Fruit fly (Drosophila melanogaster) whole organism, prepupa: ENCODE data around the gene Wdr59.

Experiments
- Blimp-1 ChIP-seq: fragments of 200-800 bp; sonication (Bioruptor generic); optimal IDR thresholded peaks from 3 replicates; lab custom pipeline; 2017; ENCODE audit warnings: missing biosample characterization, missing genetic modification characterization, mild to moderate bottlenecking, moderate library complexity, missing genetic modification reagents
- CG10631 ChIP-seq: fragments of 200-800 bp; sonication (Bioruptor generic); optimal IDR thresholded peaks from 2 replicates; lab custom pipeline; 2016; ENCODE audit warnings: missing biosample characterization, missing genetic modification characterization
- CG10669 ChIP-seq: fragments of 200-800 bp; sonication (Bioruptor generic); optimal IDR thresholded peaks from 3 replicates; lab custom pipeline; 2018; ENCODE audit warnings: missing biosample characterization, mild to moderate bottlenecking, missing genetic modification characterization, moderate library complexity
- CG11294 ChIP-seq: fragments of 200-800 bp; sonication (Bioruptor generic); IDR thresholded peaks from 2 replicates; pipeline ENCODE4 v1.3.6; 2022; ENCODE audit warnings: missing biosample characterization, missing genetic modification characterization
- CG15336 ChIP-seq: fragments of 200-800 bp; sonication (Bioruptor generic); IDR thresholded peaks from 2 replicates; pipeline ENCODE4 v1.3.6; 2022; ENCODE audit warnings: missing biosample characterization, missing genetic modification characterization
- CG16779 ChIP-seq: fragments of 200-800 bp; sonication (Bioruptor generic); optimal IDR thresholded peaks from 3 replicates; lab custom pipeline; 2017; ENCODE audit warnings: missing biosample characterization, mild to moderate bottlenecking, missing genetic modification characterization
- CG3032 ChIP-seq: fragments of 200-800 bp; optimal IDR thresholded peaks from 2 replicates; lab custom pipeline; 2019; ENCODE audit warnings: missing biosample characterization, mild to moderate bottlenecking, missing genetic modification characterization, moderate library complexity
- CG31627 ChIP-seq: fragments of 200-800 bp; sonication (Bioruptor generic); optimal IDR thresholded peaks from 3 replicates; lab custom pipeline; 2016; ENCODE audit warnings: missing biosample characterization, missing genetic modification characterization
- CG32006 ChIP-seq: fragments of 200-800 bp; sonication (Bioruptor generic); optimal IDR thresholded peaks from 3 replicates; lab custom pipeline; 2017; ENCODE audit warnings: missing biosample characterization, mild to moderate bottlenecking, missing genetic modification characterization
- CG34406 ChIP-seq: fragments of 200-800 bp; sonication (Bioruptor generic); optimal IDR thresholded peaks from 3 replicates; lab custom pipeline; 2016; ENCODE audit warnings: missing biosample characterization, missing genetic modification characterization
- CG3919 ChIP-seq: fragments of 200-800 bp; sonication (Bioruptor generic); optimal IDR thresholded peaks from 3 replicates; lab custom pipeline; 2016; ENCODE audit warnings: missing biosample characterization, missing genetic modification characterization
- CG4318 ChIP-seq: fragments of 200-800 bp; sonication (Bioruptor generic); optimal IDR thresholded peaks from 3 replicates; lab custom pipeline; 2017; ENCODE audit warnings: missing biosample characterization, mild to moderate bottlenecking, missing genetic modification characterization
- CG6163 ChIP-seq: fragments of 200-800 bp; sonication (Bioruptor generic); IDR thresholded peaks from 3 replicates; pipeline ENCODE4 v1.3.6; 2022; ENCODE audit warnings: missing biosample characterization, missing genetic modification characterization
- CG6276 ChIP-seq: fragments of 200-800 bp; sonication (Bioruptor generic); optimal IDR thresholded peaks from 2 replicates; lab custom pipeline; 2017; ENCODE audit warnings: missing biosample characterization, mild to moderate bottlenecking, missing genetic modification characterization
- CG6854 ChIP-seq: fragments of 200-800 bp; sonication (Bioruptor generic); optimal IDR thresholded peaks from 2 replicates; lab custom pipeline; 2017; ENCODE audit warnings: missing biosample characterization, mild to moderate bottlenecking, missing genetic modification characterization
- CG7368 ChIP-seq: fragments of 200-800 bp; sonication (Bioruptor generic); optimal IDR thresholded peaks from 3 replicates; lab custom pipeline; 2016; ENCODE audit warnings: missing biosample characterization, missing genetic modification characterization
- CG8119 ChIP-seq: fragments of 200-800 bp; sonication (Bioruptor generic); IDR thresholded peaks from 3 replicates; pipeline ENCODE4 v1.3.6; 2022; ENCODE audit warnings: missing biosample characterization, missing genetic modification characterization
- CG8319 ChIP-seq: fragments of 200-800 bp; sonication (Bioruptor generic); optimal IDR thresholded peaks from 3 replicates; lab custom pipeline; 2016; ENCODE audit warnings: missing biosample characterization, missing genetic modification characterization
- CG8632 ChIP-seq: fragments of 200-800 bp; sonication (Bioruptor generic); optimal IDR thresholded peaks from 3 replicates; lab custom pipeline; 2016; ENCODE audit warnings: missing biosample characterization, missing genetic modification characterization
- CG9139 ChIP-seq: fragments of 200-800 bp; sonication (Bioruptor generic); optimal IDR thresholded peaks from 3 replicates; lab custom pipeline; 2017; ENCODE audit warnings: missing biosample characterization, mild to moderate bottlenecking, missing genetic modification characterization
- Eip75B ChIP-seq: fragments of 200-800 bp; sonication (Bioruptor generic); optimal IDR thresholded peaks from 3 replicates; lab custom pipeline; 2016; ENCODE audit warnings: missing biosample characterization, missing genetic modification characterization
- Eip78C ChIP-seq: fragments of 200-800 bp; sonication (Bioruptor generic); peaks from one replicate; lab custom pipeline; 2016; ENCODE audit warnings: missing biosample characterization, missing genetic modification characterization
- Eip93F ChIP-seq: fragments of 200-800 bp; sonication (Bioruptor generic); optimal IDR thresholded peaks from 2 replicates; lab custom pipeline; 2016; ENCODE audit warnings: missing biosample characterization, mild to moderate bottlenecking, missing genetic modification characterization
- Ets96B ChIP-seq: fragments of 200-800 bp; optimal IDR thresholded peaks from 2 replicates; lab custom pipeline; 2019; ENCODE audit warnings: missing biosample characterization, mild to moderate bottlenecking, missing genetic modification characterization, moderate library complexity
- Gug ChIP-seq: fragments of 200-800 bp; sonication (Bioruptor generic); IDR thresholded peaks from 2 replicates; pipeline ENCODE4 v1.3.6; 2022; ENCODE audit warnings: missing biosample characterization, missing genetic modification characterization
- Hr38 ChIP-seq: sonication (Bioruptor generic); optimal IDR thresholded peaks from 2 replicates; lab custom pipeline; 2016; ENCODE audit warnings: missing biosample characterization, missing genetic modification characterization
- Hr39 ChIP-seq: fragments of 200-800 bp; sonication (Bioruptor generic); optimal IDR thresholded peaks from 2 replicates; lab custom pipeline; 2016; ENCODE audit warnings: missing biosample characterization, missing genetic modification characterization
- Hr4 ChIP-seq: fragments of 200-800 bp; sonication (Bioruptor generic); optimal IDR thresholded peaks from 3 replicates; lab custom pipeline; 2016; ENCODE audit warnings: missing biosample characterization, missing genetic modification characterization
- Lpt ChIP-seq: fragments of 200-800 bp; sonication (Bioruptor generic); optimal IDR thresholded peaks from 3 replicates; lab custom pipeline; 2016; ENCODE audit warnings: missing biosample characterization, missing genetic modification characterization
- Met ChIP-seq: fragments of 200-800 bp; sonication (Bioruptor generic); optimal IDR thresholded peaks from 3 replicates; lab custom pipeline; 2016; ENCODE audit warnings: missing biosample characterization, missing genetic modification characterization
- OdsH ChIP-seq: fragments of 200-800 bp; sonication (Bioruptor generic); optimal IDR thresholded peaks from 3 replicates; lab custom pipeline; 2016; ENCODE audit warnings: missing biosample characterization, missing genetic modification characterization
- Smox ChIP-seq: fragments of 200-800 bp; sonication (Bioruptor generic); optimal IDR thresholded peaks from 3 replicates; lab custom pipeline; 2016; ENCODE audit warnings: missing biosample characterization, missing genetic modification characterization
- Sox102F ChIP-seq: fragments of 200-800 bp; sonication (Bioruptor generic); optimal IDR thresholded peaks from 2 replicates; lab custom pipeline; 2016; ENCODE audit warnings: missing biosample characterization, mild to moderate bottlenecking, missing genetic modification characterization
- Sox14 ChIP-seq: fragments of 200-800 bp; sonication (Bioruptor generic); optimal IDR thresholded peaks from 3 replicates; lab custom pipeline; 2016; ENCODE audit warnings: missing biosample characterization, missing genetic modification characterization
- Sox15 ChIP-seq: fragments of 200-800 bp; sonication (Bioruptor generic); optimal IDR thresholded peaks from 3 replicates; lab custom pipeline; 2016; ENCODE audit warnings: missing biosample characterization, missing genetic modification characterization
- achi ChIP-seq: fragments of 200-800 bp; sonication (Bioruptor generic); optimal IDR thresholded peaks from 3 replicates; lab custom pipeline; 2016; ENCODE audit warnings: missing biosample characterization, missing genetic modification characterization
- cyc ChIP-seq: fragments of 200-800 bp; sonication (Bioruptor generic); optimal IDR thresholded peaks from 3 replicates; lab custom pipeline; 2016; ENCODE audit warnings: missing biosample characterization, missing genetic modification characterization
- dac ChIP-seq: fragments of 200-800 bp; sonication (Bioruptor generic); optimal IDR thresholded peaks from 2 replicates; lab custom pipeline; 2017; ENCODE audit warnings: missing biosample characterization, mild to moderate bottlenecking, missing genetic modification characterization
- dsx ChIP-seq: fragments of 200-800 bp; optimal IDR thresholded peaks from 3 replicates; lab custom pipeline; 2019; ENCODE audit warnings: missing biosample characterization, mild to moderate bottlenecking, missing genetic modification characterization, moderate library complexity; ENCODE audit not compliant: poor library complexity, severe bottlenecking
- eg ChIP-seq: fragments of 200-800 bp; sonication (Bioruptor generic); IDR thresholded peaks from 3 replicates; pipeline ENCODE4 v1.3.6; 2022; ENCODE audit warnings: missing biosample characterization, missing genetic modification characterization
- esn ChIP-seq: fragments of 200-800 bp; sonication (Bioruptor generic); optimal IDR thresholded peaks from 2 replicates; lab custom pipeline; 2016; ENCODE audit warnings: missing biosample characterization, mild to moderate bottlenecking, missing genetic modification characterization, moderate library complexity
- fd85E ChIP-seq: fragments of 200-800 bp; sonication (Bioruptor generic); optimal IDR thresholded peaks from 3 replicates; lab custom pipeline; 2016; ENCODE audit warnings: missing biosample characterization, missing genetic modification characterization
- lz ChIP-seq: fragments of 200-800 bp; sonication (Bioruptor generic); optimal IDR thresholded peaks from 3 replicates; lab custom pipeline; 2016; ENCODE audit warnings: missing biosample characterization, missing genetic modification characterization
- net ChIP-seq: fragments of 200-800 bp; sonication (Bioruptor generic); optimal IDR thresholded peaks from 3 replicates; lab custom pipeline; 2016; ENCODE audit warnings: missing biosample characterization, missing genetic modification characterization
- pdm3 ChIP-seq: fragments of 200-800 bp; sonication (Bioruptor generic); optimal IDR thresholded peaks from 3 replicates; lab custom pipeline; 2016; ENCODE audit warnings: missing biosample characterization, missing genetic modification characterization
- salr ChIP-seq, 2 experiments: fragments of 200-800 bp; sonication (Bioruptor generic); optimal IDR thresholded peaks; 3 replicates each; lab custom pipeline; 2016 to 2018; ENCODE audit warnings: missing biosample characterization in 2 of 2, missing genetic modification characterization in 2 of 2, mild to moderate bottlenecking in 1 of 2
- ss ChIP-seq, 2 experiments: fragments of 200-800 bp; sonication (Bioruptor generic); optimal IDR thresholded peaks; 2 replicates in 1 of 2; 3 replicates in 1 of 2; lab custom pipeline; 2017 to 2018; ENCODE audit warnings: mild to moderate bottlenecking in 2 of 2, missing biosample characterization in 2 of 2, missing genetic modification characterization in 2 of 2, moderate library complexity in 1 of 2
- svp ChIP-seq: fragments of 200-800 bp; sonication (Bioruptor generic); peaks from one replicate; lab custom pipeline; 2016; ENCODE audit warnings: missing biosample characterization, missing genetic modification characterization
- topi ChIP-seq: fragments of 200-800 bp; sonication (Bioruptor generic); optimal IDR thresholded peaks from 3 replicates; lab custom pipeline; 2016; ENCODE audit warnings: missing biosample characterization, missing genetic modification characterization

The Wdr59 gene

DNA sequence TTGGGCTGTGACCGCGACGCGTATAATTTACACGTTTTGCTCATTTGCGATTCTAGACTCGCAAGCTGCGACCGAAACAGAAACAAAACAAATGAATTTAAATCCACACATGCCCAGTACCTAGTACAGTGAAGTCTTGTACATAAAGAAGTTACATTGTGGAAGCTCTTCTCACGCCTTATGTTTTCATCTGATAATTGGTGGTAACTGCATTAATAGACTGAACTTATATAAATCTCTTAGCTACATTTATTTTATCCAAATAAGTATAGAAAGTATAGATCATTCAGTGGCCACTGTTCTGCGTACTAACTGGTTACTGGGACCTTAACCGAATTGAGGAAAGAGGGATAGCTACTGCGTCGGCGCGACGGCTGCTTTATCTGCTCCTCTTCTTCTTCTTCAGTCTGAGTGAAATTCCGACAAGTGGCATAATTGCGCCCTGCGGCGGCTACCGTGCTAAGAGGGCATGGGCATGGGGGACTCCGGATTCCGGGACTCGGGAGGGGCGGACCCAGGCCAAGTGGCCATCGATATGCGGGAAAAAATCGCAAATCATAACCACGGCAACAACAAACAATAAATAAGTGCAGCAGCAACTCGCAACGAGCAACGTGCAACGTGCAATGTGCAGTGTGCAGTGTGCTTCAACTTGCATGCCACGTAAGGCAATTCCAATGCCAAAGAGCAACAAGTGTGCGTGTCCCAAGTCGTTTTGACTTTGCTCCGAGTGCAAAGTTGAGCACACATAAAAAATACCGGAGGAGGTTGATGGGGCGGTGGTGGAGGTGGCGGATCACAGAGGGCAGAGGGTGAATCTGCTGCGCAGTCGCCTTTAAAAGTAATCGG, 39.4 kb upstream of the Wdr59 start (continued):
- TF ChIP-seq fd85E (GFP tag; lab: Kevin White, UChicago): no peak
- no peak for TF ChIP-seq achi (GFP tag; lab: Kevin White, UChicago)
- TF ChIP-seq dsx (GFP tag; lab: Kevin White, UChicago): peak; percentile 26
- TF ChIP-seq Sox14: peak; percentile 22
- TF ChIP-seq Blimp-1: no peak
- peak; percentile 31 for TF ChIP-seq Sox102F (GFP tag; lab: Kevin White, UChicago)
- TF ChIP-seq Lpt (GFP tag; lab: Kevin White, UChicago): no peak
- TF ChIP-seq esn (GFP tag; lab: Kevin White, UChicago): peak; percentile 31
- peak; percentile 16; the same call in 1 of the 3 replicates for TF ChIP-seq CG6163 (GFP tag; lab: Robert Waterston, UW)
- TF ChIP-seq pdm3: peak; percentile 30
- TF ChIP-seq CG34406 (GFP tag; lab: Kevin White, UChicago): peak; percentile 43
- TF ChIP-seq CG8319: peak; percentile 33
- TF ChIP-seq Hr38 (GFP tag; lab: Kevin White, UChicago): no peak
- TF ChIP-seq CG6276: no peak
- peak; percentile 44 for TF ChIP-seq CG8632 (GFP tag; lab: Kevin White, UChicago)
- peak; percentile 15 for TF ChIP-seq lz (GFP tag; lab: Kevin White, UChicago)
- no peak for TF ChIP-seq CG8119 (GFP tag; lab: Robert Waterston, UW)
- peak; percentile 37 for TF ChIP-seq CG10669 (GFP tag; lab: Kevin White, UChicago)
- TF ChIP-seq Sox15: peak; percentile 12
- no peak for TF ChIP-seq net
- TF ChIP-seq topi (GFP tag; lab: Kevin White, UChicago): no peak
- TF ChIP-seq Hr39 (GFP tag; lab: Kevin White, UChicago): peak; percentile 32
- no peak for TF ChIP-seq CG11294
- peak; percentile 37 for TF ChIP-seq OdsH (GFP tag; lab: Kevin White, UChicago)
- peak; percentile 54 for TF ChIP-seq Met (GFP tag; lab: Kevin White, UChicago)
- TF ChIP-seq cyc: no peak
- TF ChIP-seq CG3919: peak; percentile 37
- peak; percentile 54 for TF ChIP-seq CG3032
- no peak for TF ChIP-seq CG15336 (GFP tag; lab: Robert Waterston, UW)

DNA sequence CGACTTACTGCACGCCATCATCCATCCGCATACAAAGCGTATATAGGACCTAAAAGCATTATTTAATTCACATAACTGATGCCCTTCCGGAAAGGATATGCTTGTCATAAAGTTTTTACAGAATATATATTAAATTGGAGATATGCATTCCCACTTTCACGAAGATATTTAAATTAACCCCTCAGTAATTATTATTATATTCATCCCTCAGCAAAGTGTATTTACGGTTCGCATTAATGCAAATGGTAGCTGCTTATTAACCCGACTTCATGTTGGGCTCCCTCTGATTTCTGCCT, 38.8 kb upstream of the Wdr59 start:
- TF ChIP-seq CG6854 (GFP tag; lab: Kevin White, UChicago) (no peak), CG16779 (peak; percentile 46), CG34406 (GFP tag; lab: Kevin White, UChicago) (peak; percentile 79), CG3032 (peak; percentile 85), Gug (GFP tag; lab: Robert Waterston, UW) (peak; percentile 13; the same call in 1 of the 2 replicates), dsx (GFP tag; lab: Kevin White, UChicago) (peak; percentile 80), CG7368 (no peak), CG4318 (GFP tag; lab: Kevin White, UChicago) (no peak), CG6276 (no peak), Hr4 (no peak), Eip78C (peak; percentile 83), dac (GFP tag; lab: Kevin White, UChicago) (no peak), salr (GFP tag; optimal IDR thresholded peaks at IDR 0.05; lab: Kevin White, UChicago) (no peak), ss (GFP tag; optimal IDR thresholded peaks at IDR 0.05; lab: Kevin White, UChicago) (peak; percentile 1 to 75), CG6163 (GFP tag; lab: Robert Waterston, UW) (peak; percentile 68), CG31627 (GFP tag; lab: Kevin White, UChicago) (no peak), CG32006 (GFP tag; lab: Kevin White, UChicago) (peak; percentile 38), Hr38 (GFP tag; lab: Kevin White, UChicago) (no peak), OdsH (GFP tag; lab: Kevin White, UChicago) (peak; percentile 46), CG10631 (peak; percentile 76), Smox (GFP tag; lab: Kevin White, UChicago) (no peak), Eip93F (GFP tag; lab: Kevin White, UChicago) (no peak), eg (no peak), Sox102F (GFP tag; lab: Kevin White, UChicago) (no peak), Sox14 (no peak), CG3919 (peak; percentile 31), net (no peak), Eip75B (GFP tag; lab: Kevin White, UChicago) (no peak), Lpt (GFP tag; lab: Kevin White, UChicago) (no peak), Met (GFP tag; lab: Kevin White, UChicago) (no peak), Ets96B (tag; lab: Kevin White, UChicago) (peak; percentile 84), CG9139 (peak; percentile 62), esn (GFP tag; lab: Kevin White, UChicago) (peak; percentile 16), svp (GFP tag; lab: Kevin White, UChicago) (no peak)
